Fruit fly (Drosophila melanogaster): ENCODE data around the gene CG13124.

CG13124 gene

dm6 chr2L:9919949-9920348 lies 11.5 kb upstream of the CG13124 start, which contains the start of gene CG4594:
TSS of gene CG4594 (plus strand) at chr2L:9920160.
- no peak for TF ChIP-seq Hr78 (GFP tag; optimal IDR thresholded peaks at IDR 0.05)
- peak; percentile 41 for TF ChIP-seq sage (GFP tag; optimal IDR thresholded peaks at IDR 0.05)
- no peak for TF ChIP-seq psq (GFP tag; optimal IDR thresholded peaks at IDR 0.05)

dm6 chr2L:9919218-9919617 lies 10.8 kb upstream of the CG13124 start:
- TF ChIP-seq Jra (GFP tag; optimal IDR thresholded peaks at IDR 0.05) (no peak), jim (GFP tag; optimal IDR thresholded peaks at IDR 0.05) (no peak), Dif (GFP tag; optimal IDR thresholded peaks at IDR 0.05; ENCODE audit: partially characterized antibody) (no peak), foxo (GFP tag; optimal IDR thresholded peaks at IDR 0.05) (no peak), dsf (GFP tag; optimal IDR thresholded peaks at IDR 0.05; ENCODE audit: borderline replicate concordance) (no peak), brk (GFP tag; optimal IDR thresholded peaks at IDR 0.05) (no peak), Hnf4 (GFP tag; optimal IDR thresholded peaks at IDR 0.05) (no peak), ey (GFP tag; optimal IDR thresholded peaks at IDR 0.05) (no peak), Sp1 (GFP tag; optimal IDR thresholded peaks at IDR 0.05) (no peak), Abd-B (GFP tag; optimal IDR thresholded peaks at IDR 0.05) (no peak), fru (GFP tag; optimal IDR thresholded peaks at IDR 0.05) (no peak), Mio (GFP tag; optimal IDR thresholded peaks at IDR 0.05) (no peak), Vsx2 (GFP tag; optimal IDR thresholded peaks at IDR 0.05; ENCODE audit: partially characterized antibody) (no peak), lola (GFP tag; optimal IDR thresholded peaks at IDR 0.05) (no peak), Hr83 (GFP tag; optimal IDR thresholded peaks at IDR 0.05; ENCODE audit: poor library complexity, severe bottlenecking) (no peak), N (GFP tag; optimal IDR thresholded peaks at IDR 0.05) (no peak), tai (GFP tag; optimal IDR thresholded peaks at IDR 0.05) (no peak), psq (GFP tag; optimal IDR thresholded peaks at IDR 0.05) (no peak), rgr (GFP tag; optimal IDR thresholded peaks at IDR 0.05) (no peak), dl (GFP tag; optimal IDR thresholded peaks at IDR 0.05; ENCODE audit: insufficient read depth in 1 of 2, partially characterized antibody in 2 of 2) (no peak)

- TF ChIP-seq Hr83 (GFP tag; optimal IDR thresholded peaks at IDR 0.05; ENCODE audit: poor library complexity, severe bottlenecking), result peak; percentile 56
- TF ChIP-seq dmrt93B (GFP tag; optimal IDR thresholded peaks at IDR 0.05), result peak; percentile 19
- TF ChIP-seq Hr78 (GFP tag; optimal IDR thresholded peaks at IDR 0.05), result no peak
- TF ChIP-seq woc (GFP tag; optimal IDR thresholded peaks at IDR 0.05), result peak; percentile 36
- peak; percentile 70 for TF ChIP-seq h (GFP tag; optimal IDR thresholded peaks at IDR 0.05)
- TF ChIP-seq brk (GFP tag; optimal IDR thresholded peaks at IDR 0.05), result no peak
- peak; percentile 56 for TF ChIP-seq sage (GFP tag; optimal IDR thresholded peaks at IDR 0.05)
- TF ChIP-seq Dfd (GFP tag; optimal IDR thresholded peaks at IDR 0.05), result no peak
- TF ChIP-seq Hnf4 (GFP tag; optimal IDR thresholded peaks at IDR 0.05), result peak; percentile 86
- peak; percentile 68 for TF ChIP-seq Sp1 (GFP tag; optimal IDR thresholded peaks at IDR 0.05)
- peak; percentile 57 for TF ChIP-seq ey (GFP tag; optimal IDR thresholded peaks at IDR 0.05)
- TF ChIP-seq sv (GFP tag; optimal IDR thresholded peaks at IDR 0.05), result peak; percentile 47
- TF ChIP-seq usp (GFP tag; optimal IDR thresholded peaks at IDR 0.05), result no peak
- TF ChIP-seq dsf (GFP tag; optimal IDR thresholded peaks at IDR 0.05; ENCODE audit: borderline replicate concordance), result peak; percentile 28
- TF ChIP-seq br (GFP tag; optimal IDR thresholded peaks at IDR 0.05), result peak; percentile 55
- peak; percentile 61 for TF ChIP-seq psq (GFP tag; optimal IDR thresholded peaks at IDR 0.05)
- TF ChIP-seq GATAd (GFP tag; optimal IDR thresholded peaks at IDR 0.05), result no peak
- peak; percentile 75 for TF ChIP-seq OdsH (GFP tag; optimal IDR thresholded peaks at IDR 0.05)
- peak; percentile 70 for TF ChIP-seq Jra (GFP tag; optimal IDR thresholded peaks at IDR 0.05)
- peak; percentile 68 for TF ChIP-seq HLH106 (tag; optimal IDR thresholded peaks at IDR 0.05)
- TF ChIP-seq Dif (GFP tag; optimal IDR thresholded peaks at IDR 0.05; ENCODE audit: partially characterized antibody), result peak; percentile 45
- peak in 1 of 2 experiments; percentile 83 for TF ChIP-seq foxo (GFP tag; optimal IDR thresholded peaks at IDR 0.05)
- peak; percentile 79 for TF ChIP-seq fru (GFP tag; optimal IDR thresholded peaks at IDR 0.05)
- peak in 1 of 2 experiments; percentile 5 for TF ChIP-seq dl (GFP tag; optimal IDR thresholded peaks at IDR 0.05; ENCODE audit: insufficient read depth in 1 of 2, partially characterized antibody in 2 of 2)
- no peak for TF ChIP-seq Myc (optimal IDR thresholded peaks at IDR 0.05)
- TF ChIP-seq tai (GFP tag; optimal IDR thresholded peaks at IDR 0.05), result no peak
- no peak for TF ChIP-seq jim (GFP tag; optimal IDR thresholded peaks at IDR 0.05)
- TF ChIP-seq CrebA (GFP tag; optimal IDR thresholded peaks at IDR 0.05; ENCODE audit: borderline replicate concordance), result peak; percentile 97
- TF ChIP-seq CG9705 (GFP tag; optimal IDR thresholded peaks at IDR 0.05), result peak; percentile 31
- peak; percentile 61 for TF ChIP-seq rgr (GFP tag; optimal IDR thresholded peaks at IDR 0.05)
Measured at dm6 chr2L:9918020-9918959, 9.9 kb upstream of the CG13124 start, which contains the start of the genes CG5885 and CG4598. TSS of gene CG5885 (minus strand) at chr2L:9918330. TSS of gene CG4598 (plus strand) at chr2L:9918618.
